Worm (Caenorhabditis elegans) whole organism, L1 larva: Measurements from ENCODE around the gene cpb-2.

Experiments used
- C04F5.9 ChIP-seq: sonication (generic microtip); optimal IDR thresholded peaks from 2 replicates; lab custom pipeline; 2016; ENCODE audit warnings: missing genetic modification characterization, missing compliant biosample characterization
- aha-1 ChIP-seq: fragments of 150-350 bp; optimal IDR thresholded peaks from 2 replicates; lab custom pipeline; 2014; ENCODE audit warnings: missing biosample characterization, missing genetic modification characterization
- alr-1 ChIP-seq: fragments of 200-800 bp; sonication (Bioruptor generic); optimal IDR thresholded peaks from 2 replicates; lab custom pipeline; 2018; ENCODE audit warnings: borderline replicate concordance, mild to moderate bottlenecking, missing genetic modification characterization, missing compliant biosample characterization
- aly-2 ChIP-seq: fragments of 150-350 bp; optimal IDR thresholded peaks from 2 replicates; lab custom pipeline; 2014; ENCODE audit warnings: missing biosample characterization, missing genetic modification characterization
- ama-1 ChIP-seq: fragments of 150-350 bp; optimal IDR thresholded peaks from 2 replicates; lab custom pipeline; 2014
- blmp-1 ChIP-seq: fragments of 150-350 bp; optimal IDR thresholded peaks from 2 replicates; lab custom pipeline; 2014; ENCODE audit warnings: missing biosample characterization, missing genetic modification characterization
- ceh-8 ChIP-seq: fragments of 200-800 bp; sonication (Bioruptor generic); optimal IDR thresholded peaks from 2 replicates; lab custom pipeline; 2018; ENCODE audit warnings: mild to moderate bottlenecking, missing genetic modification characterization, moderate library complexity, missing compliant biosample characterization
- ceh-88 ChIP-seq: fragments of 200-800 bp; sonication (Bioruptor generic); IDR thresholded peaks from 2 replicates; pipeline ENCODE4 v1.3.6; 2022; ENCODE audit warnings: missing genetic modification characterization, missing compliant biosample characterization
- ceh-90 ChIP-seq: sonication (generic microtip); optimal IDR thresholded peaks from 2 replicates; lab custom pipeline; 2016; ENCODE audit warnings: missing genetic modification characterization, missing compliant biosample characterization
- ces-1 ChIP-seq: fragments of 150-350 bp; optimal IDR thresholded peaks from 2 replicates; lab custom pipeline; 2014; ENCODE audit warnings: missing biosample characterization, missing genetic modification reagents, missing genetic modification characterization
- dpl-1 ChIP-seq, 3 experiments: fragments of 150-350 bp in 2 of 3; sonication (generic microtip) in 1 of 3; optimal IDR thresholded peaks; 2 replicates each; lab custom pipeline; 2014 to 2017; ENCODE audit warnings: missing biosample characterization in 3 of 3, missing genetic modification characterization in 3 of 3, missing genetic modification reagents in 3 of 3
- efl-1 ChIP-seq, 4 experiments: fragments of 150-350 bp; optimal IDR thresholded peaks in 3 of 4; peaks in 1 of 4; 1 replicate in 1 of 4; 2 replicates in 3 of 4; lab custom pipeline; 2014; ENCODE audit warnings: missing biosample characterization in 2 of 4, missing genetic modification characterization in 2 of 4, missing genetic modification reagents in 2 of 4
- egl-13 ChIP-seq: sonication (generic microtip); optimal IDR thresholded peaks from 2 replicates; lab custom pipeline; 2016; ENCODE audit warnings: missing genotype, missing genetic modification reagents, missing genetic modification characterization, missing compliant biosample characterization
- egl-27 ChIP-seq, 2 experiments: fragments of 150-350 bp in 1 of 2; sonication (generic microtip); optimal IDR thresholded peaks; 3 replicates each; lab custom pipeline; 2017 to 2018; ENCODE audit warnings: missing biosample characterization in 2 of 2, missing genetic modification characterization in 2 of 2, missing genetic modification reagents in 2 of 2
- elt-2 ChIP-seq: sonication (generic microtip); optimal IDR thresholded peaks from 2 replicates; lab custom pipeline; 2016; ENCODE audit warnings: missing genetic modification characterization, mild to moderate bottlenecking, inconsistent platforms, missing compliant biosample characterization, missing genetic modification reagents
- fkh-10 ChIP-seq: sonication (generic microtip); optimal IDR thresholded peaks from 2 replicates; lab custom pipeline; 2017; ENCODE audit warnings: missing biosample characterization, missing genetic modification reagents, missing genetic modification characterization
- fkh-8 ChIP-seq: sonication (generic microtip); optimal IDR thresholded peaks from 2 replicates; lab custom pipeline; 2016; ENCODE audit warnings: mild to moderate bottlenecking, missing genetic modification characterization, missing compliant biosample characterization
- fos-1 ChIP-seq: fragments of 150-350 bp; optimal IDR thresholded peaks from 2 replicates; lab custom pipeline; 2014; ENCODE audit warnings: missing biosample characterization, missing genetic modification characterization
- grh-1 ChIP-seq: fragments of 200-800 bp; sonication (Bioruptor generic); IDR thresholded peaks from 2 replicates; pipeline ENCODE4 v1.3.6; 2022; ENCODE audit warnings: missing genetic modification reagents, missing genetic modification characterization, missing compliant biosample characterization
- isw-1 ChIP-seq: fragments of 200-800 bp; sonication (Bioruptor generic); IDR thresholded peaks from 2 replicates; pipeline ENCODE4 v1.3.6; 2022; ENCODE audit warnings: missing genetic modification characterization, missing compliant biosample characterization
- lin-13 ChIP-seq: fragments of 150-350 bp; optimal IDR thresholded peaks from 2 replicates; lab custom pipeline; 2014; ENCODE audit warnings: missing biosample characterization, missing genetic modification reagents, missing genetic modification characterization
- lin-14 ChIP-seq: fragments of 200-800 bp; sonication (Bioruptor generic); optimal IDR thresholded peaks from 2 replicates; lab custom pipeline; 2018; ENCODE audit warnings: mild to moderate bottlenecking, missing genetic modification characterization, moderate library complexity, missing compliant biosample characterization
- lin-15B ChIP-seq: fragments of 150-350 bp; sonication (generic microtip); optimal IDR thresholded peaks from 3 replicates; lab custom pipeline; 2014; ENCODE audit warnings: missing biosample characterization, missing genetic modification characterization
- lin-39 ChIP-seq: fragments of 150-350 bp; optimal IDR thresholded peaks from 2 replicates; lab custom pipeline; 2014; ENCODE audit warnings: missing biosample characterization, missing genetic modification reagents, missing genetic modification characterization
- lsy-2 ChIP-seq, 2 experiments: fragments of 150-350 bp; optimal IDR thresholded peaks; 2 replicates each; lab custom pipeline; 2014; ENCODE audit warnings: missing biosample characterization in 2 of 2, missing genetic modification characterization in 2 of 2
- mab-9 ChIP-seq: fragments of 200-800 bp; sonication (Bioruptor generic); IDR thresholded peaks from 2 replicates; pipeline ENCODE4 v1.3.6; 2022; ENCODE audit warnings: missing genetic modification reagents, missing genetic modification characterization, missing compliant biosample characterization
- mef-2 ChIP-seq: fragments of 150-350 bp; optimal IDR thresholded peaks from 2 replicates; lab custom pipeline; 2014; ENCODE audit warnings: missing biosample characterization, missing genetic modification characterization
- nhr-12 ChIP-seq: sonication (generic microtip); optimal IDR thresholded peaks from 2 replicates; lab custom pipeline; 2017; ENCODE audit warnings: missing biosample characterization, missing genetic modification characterization
- nhr-19 ChIP-seq: fragments of 200-800 bp; sonication (Bioruptor generic); conservative IDR thresholded peaks from 2 replicates; pipeline ENCODE4 v1.3.6; 2022; ENCODE audit warnings: missing genetic modification characterization, missing compliant biosample characterization
- nhr-47 ChIP-seq: sonication (generic microtip); optimal IDR thresholded peaks from 2 replicates; lab custom pipeline; 2016; ENCODE audit warnings: mild to moderate bottlenecking, missing genetic modification characterization, moderate library complexity, missing compliant biosample characterization
- nhr-71 ChIP-seq: sonication (generic microtip); optimal IDR thresholded peaks from 2 replicates; lab custom pipeline; 2016; ENCODE audit warnings: mild to moderate bottlenecking, missing genetic modification characterization, moderate library complexity, missing compliant biosample characterization
- nhr-76 ChIP-seq: sonication (generic microtip); optimal IDR thresholded peaks from 2 replicates; lab custom pipeline; 2017; ENCODE audit warnings: missing biosample characterization, missing genetic modification characterization
- nhr-77 ChIP-seq: fragments of 150-350 bp; optimal IDR thresholded peaks from 2 replicates; lab custom pipeline; 2014; ENCODE audit warnings: missing biosample characterization, missing genetic modification characterization
- nhr-84 ChIP-seq: sonication (generic microtip); optimal IDR thresholded peaks from 2 replicates; lab custom pipeline; 2017; ENCODE audit warnings: missing biosample characterization, missing genetic modification characterization
- pag-3 ChIP-seq: sonication (generic microtip); optimal IDR thresholded peaks from 2 replicates; lab custom pipeline; 2017; ENCODE audit warnings: missing genetic modification characterization, mild to moderate bottlenecking, missing compliant biosample characterization, antibody characterized with exemption, borderline replicate concordance; ENCODE audit not compliant: insufficient read depth
- snu-23 ChIP-seq: sonication (generic microtip); optimal IDR thresholded peaks from 2 replicates; lab custom pipeline; 2016; ENCODE audit warnings: missing genetic modification characterization, missing compliant biosample characterization
- sox-4 ChIP-seq: sonication (generic microtip); optimal IDR thresholded peaks from 2 replicates; lab custom pipeline; 2016; ENCODE audit warnings: missing genetic modification characterization, missing compliant biosample characterization
- sptf-1 ChIP-seq: fragments of 150-350 bp; optimal IDR thresholded peaks from 2 replicates; lab custom pipeline; 2014; ENCODE audit warnings: missing biosample characterization, missing genetic modification characterization
- swsn-7 ChIP-seq: sonication (generic microtip); optimal IDR thresholded peaks from 2 replicates; lab custom pipeline; 2016; ENCODE audit warnings: missing genetic modification characterization, missing compliant biosample characterization
- tlp-1 ChIP-seq: fragments of 150-350 bp; optimal IDR thresholded peaks from 2 replicates; lab custom pipeline; 2014; ENCODE audit warnings: missing biosample characterization, missing genetic modification characterization
- unc-130 ChIP-seq: fragments of 150-350 bp; optimal IDR thresholded peaks from 2 replicates; lab custom pipeline; 2017; ENCODE audit warnings: missing biosample characterization, missing genetic modification characterization, inconsistent platforms
- unc-30 ChIP-seq: sonication (generic microtip); optimal IDR thresholded peaks from 2 replicates; lab custom pipeline; 2017; ENCODE audit warnings: missing biosample characterization, missing genetic modification characterization
- unc-86 ChIP-seq: sonication (generic microtip); optimal IDR thresholded peaks from 2 replicates; lab custom pipeline; 2016; ENCODE audit warnings: missing genetic modification characterization, missing compliant biosample characterization
- unc-98 ChIP-seq: fragments of 200-800 bp; sonication (Bioruptor generic); IDR thresholded peaks from 2 replicates; pipeline ENCODE4 v1.3.6; 2022; ENCODE audit warnings: missing genetic modification characterization, missing compliant biosample characterization
- xbp-1 ChIP-seq: sonication (generic microtip); optimal IDR thresholded peaks from 2 replicates; lab custom pipeline; 2016; ENCODE audit warnings: missing genetic modification characterization, missing compliant biosample characterization
- zip-4 ChIP-seq: fragments of 200-800 bp; sonication (Bioruptor generic); optimal IDR thresholded peaks from 2 replicates; lab custom pipeline; 2018; ENCODE audit warnings: mild to moderate bottlenecking, missing genetic modification characterization, moderate library complexity, missing compliant biosample characterization
- ztf-11 ChIP-seq, 2 experiments: sonication (generic microtip); optimal IDR thresholded peaks; 2 replicates each; lab custom pipeline; 2016 to 2017; ENCODE audit warnings: missing genetic modification characterization in 2 of 2, missing biosample characterization in 1 of 2, missing compliant biosample characterization in 1 of 2

The cpb-2 gene

ce11 chrII:6192484-6192883 is at the start of gene cpb-2:
Gene cpb-2, plus strand, starts transcription at chrII:6192784.
- TF ChIP-seq unc-30 (tag; lab: Kevin White, UChicago) (no peak), zip-4 (no peak), fkh-8 (tag; lab: Kevin White, UChicago) (no peak), pag-3 (no peak), lin-13 (GFP tag; lab: Kevin White, UChicago) (no peak), ztf-11 (tag; optimal IDR thresholded peaks at IDR 0.05; lab: Kevin White, UChicago) (no peak), efl-1 (optimal IDR thresholded peaks at IDR 0.05; lab: Kevin White, UChicago) (no peak), efl-1 (GFP tag; optimal IDR thresholded peaks at IDR 0.05 in 1 of 2; lab: Kevin White, UChicago) (no peak), blmp-1 (tag; lab: Kevin White, UChicago) (no peak), unc-86 (no peak), fos-1 (tag; lab: Kevin White, UChicago) (no peak), nhr-77 (tag; lab: Kevin White, UChicago) (no peak), snu-23 (GFP tag; lab: Kevin White, UChicago) (no peak)

- no peak for TF ChIP-seq grh-1 (GFP tag; lab: Robert Waterston, UW)
- no peak for TF ChIP-seq ceh-88
- no peak for TF ChIP-seq egl-13 (tag; lab: Kevin White, UChicago)
- TF ChIP-seq unc-30 (tag; lab: Kevin White, UChicago) = no peak
- TF ChIP-seq C04F5.9 (tag; lab: Kevin White, UChicago) = no peak
- no peak for TF ChIP-seq alr-1 (tag; lab: Kevin White, UChicago)
- no peak for TF ChIP-seq egl-27 (tag; optimal IDR thresholded peaks at IDR 0.05; lab: Kevin White, UChicago)
- no peak for TF ChIP-seq ceh-90 (tag; lab: Kevin White, UChicago)
- no peak for TF ChIP-seq unc-86
- no peak for TF ChIP-seq mab-9 (GFP tag; lab: Robert Waterston, UW)
- no peak for TF ChIP-seq ztf-11 (tag; optimal IDR thresholded peaks at IDR 0.05; lab: Kevin White, UChicago)
- TF ChIP-seq swsn-7 = no peak
These were observed 45.5 kb upstream of the cpb-2 start for ce11 chrII:6147131-6147530.

ce11 chrII:6148369-6148768 is 44.2 kb upstream of the cpb-2 start:
- TF ChIP-seq aha-1 (no peak), isw-1 (no peak), nhr-76 (tag; lab: Kevin White, UChicago) (no peak), efl-1 (optimal IDR thresholded peaks at IDR 0.05; lab: Kevin White, UChicago) (no peak), efl-1 (GFP tag; optimal IDR thresholded peaks at IDR 0.05 in 1 of 2; lab: Kevin White, UChicago) (peak in 1 of 2 experiments; percentile 43), egl-13 (tag; lab: Kevin White, UChicago) (no peak), zip-4 (no peak), ces-1 (GFP tag; lab: Kevin White, UChicago) (peak; percentile 61), ama-1 (lab: Kevin White, UChicago) (no peak), nhr-71 (tag; lab: Kevin White, UChicago) (peak; percentile 23), alr-1 (tag; lab: Kevin White, UChicago) (no peak), C04F5.9 (tag; lab: Kevin White, UChicago) (no peak), nhr-47 (tag; lab: Kevin White, UChicago) (peak; percentile 25), nhr-84 (tag; lab: Kevin White, UChicago) (no peak), mef-2 (tag; lab: Kevin White, UChicago) (no peak), lsy-2 (tag; optimal IDR thresholded peaks at IDR 0.05; lab: Kevin White, UChicago) (no peak), lin-39 (tag; lab: Kevin White, UChicago) (no peak), elt-2 (no peak), nhr-77 (tag; lab: Kevin White, UChicago) (no peak), swsn-7 (no peak), aly-2 (tag; lab: Kevin White, UChicago) (no peak), unc-30 (tag; lab: Kevin White, UChicago) (no peak), dpl-1 (GFP tag; optimal IDR thresholded peaks at IDR 0.05; lab: Kevin White, UChicago) (no peak), nhr-19 (GFP tag; lab: Robert Waterston, UW) (no peak), sox-4 (tag; lab: Kevin White, UChicago) (no peak), ceh-8 (GFP tag; lab: Kevin White, UChicago) (no peak), fos-1 (tag; lab: Kevin White, UChicago) (no peak), egl-27 (tag; optimal IDR thresholded peaks at IDR 0.05; lab: Kevin White, UChicago) (no peak), blmp-1 (tag; lab: Kevin White, UChicago) (no peak), fkh-10 (peak; percentile 89), sptf-1 (tag; lab: Kevin White, UChicago) (no peak), lin-15B (no peak), tlp-1 (no peak), nhr-12 (tag; lab: Kevin White, UChicago) (no peak), unc-130 (tag; lab: Kevin White, UChicago) (no peak), lin-14 (GFP tag; lab: Kevin White, UChicago) (peak; percentile 81), mab-9 (GFP tag; lab: Robert Waterston, UW) (no peak), xbp-1 (no peak), unc-98 (GFP tag; lab: Robert Waterston, UW) (no peak)
